Worm (Caenorhabditis elegans) whole organism, young adult: ENCODE results near the gene micu-1.

ENCODE experiments used
- B0035.1 ChIP-seq: sonication (generic microtip); optimal IDR thresholded peaks from 2 replicates; lab custom pipeline; 2016; ENCODE audit warnings: missing genetic modification characterization, mild to moderate bottlenecking, missing compliant biosample characterization, missing genotype, missing genetic modification reagents
- F10E7.11 ChIP-seq: sonication (generic microtip); optimal IDR thresholded peaks from 2 replicates; lab custom pipeline; 2017; ENCODE audit warnings: mild to moderate bottlenecking, missing genetic modification characterization, moderate library complexity, missing compliant biosample characterization
- F37B4.10 ChIP-seq: fragments of 200-800 bp; sonication (Bioruptor generic); IDR thresholded peaks from 2 replicates; pipeline ENCODE4 v1.3.6; 2022; ENCODE audit warnings: missing genetic modification characterization, missing compliant biosample characterization
- F39B2.1 ChIP-seq: fragments of 200-800 bp; sonication (Bioruptor generic); IDR thresholded peaks from 2 replicates; pipeline ENCODE4 v1.3.6; 2022; ENCODE audit warnings: missing genetic modification reagents, missing genetic modification characterization, missing compliant biosample characterization
- F49E8.2 ChIP-seq: sonication (generic microtip); optimal IDR thresholded peaks from 3 replicates; lab custom pipeline; 2017; ENCODE audit warnings: missing genetic modification characterization, mild to moderate bottlenecking, missing compliant biosample characterization, antibody characterized with exemption, moderate library complexity; ENCODE audit not compliant: insufficient read depth
- F55B11.4 ChIP-seq: sonication (generic microtip); optimal IDR thresholded peaks from 2 replicates; lab custom pipeline; 2016; ENCODE audit warnings: missing compliant biosample characterization, missing genetic modification characterization, borderline replicate concordance; ENCODE audit not compliant: insufficient read depth
- F57A8.1 ChIP-seq: fragments of 200-800 bp; sonication (Bioruptor generic); optimal IDR thresholded peaks from 2 replicates; lab custom pipeline; 2018; ENCODE audit warnings: mild to moderate bottlenecking, missing genetic modification characterization, moderate library complexity, missing compliant biosample characterization
- K11D2.4 ChIP-seq: fragments of 200-800 bp; sonication (Bioruptor generic); IDR thresholded peaks from 2 replicates; pipeline ENCODE4 v1.3.6; 2022; ENCODE audit warnings: missing genetic modification reagents, missing genetic modification characterization, missing compliant biosample characterization
- Y53G8AR.9 ChIP-seq: fragments of 200-800 bp; sonication (Bioruptor generic); conservative IDR thresholded peaks from 2 replicates; pipeline ENCODE4 v1.3.6; 2022; ENCODE audit warnings: missing genetic modification reagents, missing genetic modification characterization, missing compliant biosample characterization
- Y56A3A.18 ChIP-seq: fragments of 200-800 bp; sonication (Bioruptor generic); IDR thresholded peaks from 2 replicates; pipeline ENCODE4 v1.3.6; 2022; ENCODE audit warnings: missing genetic modification reagents, missing genetic modification characterization, missing compliant biosample characterization
- ZK185.1 ChIP-seq: sonication (generic microtip); optimal IDR thresholded peaks from 2 replicates; lab custom pipeline; 2016; ENCODE audit warnings: mild to moderate bottlenecking, missing genetic modification characterization, missing compliant biosample characterization; ENCODE audit not compliant: poor library complexity, severe bottlenecking
- attf-3 ChIP-seq: fragments of 200-800 bp; sonication (Bioruptor generic); conservative IDR thresholded peaks from 2 replicates; pipeline ENCODE4 v1.3.6; 2022; ENCODE audit warnings: missing genetic modification reagents, missing genetic modification characterization, missing compliant biosample characterization
- cebp-1 ChIP-seq, 2 experiments: fragments of 200-800 bp in 1 of 2; sonication (Bioruptor generic) in 1 of 2; sonication (generic microtip) in 1 of 2; IDR thresholded peaks in 1 of 2; optimal IDR thresholded peaks in 1 of 2; 2 replicates each; pipeline versions ENCODE4 v1.3.6 to Lab custom; 2017 to 2022; ENCODE audit warnings: missing compliant biosample characterization in 2 of 2, missing genetic modification characterization in 2 of 2, mild to moderate bottlenecking in 1 of 2, missing genetic modification reagents in 1 of 2, moderate library complexity in 1 of 2
- cebp-2 ChIP-seq: fragments of 200-800 bp; sonication (Bioruptor generic); IDR thresholded peaks from 2 replicates; pipeline ENCODE4 v1.3.6; 2022; ENCODE audit warnings: missing genetic modification characterization, missing compliant biosample characterization
- ceh-79 ChIP-seq: sonication (generic microtip); optimal IDR thresholded peaks from 2 replicates; lab custom pipeline; 2017; ENCODE audit warnings: mild to moderate bottlenecking, missing genetic modification characterization, missing compliant biosample characterization
- ceh-91 ChIP-seq: fragments of 200-800 bp; sonication (Bioruptor generic); IDR thresholded peaks from 2 replicates; pipeline ENCODE4 v1.3.6; 2022; ENCODE audit warnings: missing genetic modification reagents, missing genetic modification characterization, missing compliant biosample characterization
- dpff-1 ChIP-seq: sonication (generic microtip); optimal IDR thresholded peaks from 2 replicates; lab custom pipeline; 2017; ENCODE audit warnings: mild to moderate bottlenecking, missing genetic modification characterization, missing compliant biosample characterization
- egl-18 ChIP-seq: fragments of 200-800 bp; sonication (Bioruptor generic); IDR thresholded peaks from 2 replicates; pipeline ENCODE4 v1.3.6; 2022; ENCODE audit warnings: missing genetic modification reagents, missing genetic modification characterization, missing compliant biosample characterization
- ekl-4 ChIP-seq: fragments of 200-800 bp; sonication (Bioruptor generic); IDR thresholded peaks from 2 replicates; pipeline ENCODE4 v1.3.6; 2022; ENCODE audit warnings: missing genetic modification reagents, missing genetic modification characterization, missing compliant biosample characterization
- him-1 ChIP-seq: sonication (generic microtip); optimal IDR thresholded peaks from 2 replicates; lab custom pipeline; 2016; ENCODE audit warnings: missing genotype, missing genetic modification reagents, missing genetic modification characterization, missing compliant biosample characterization
- hrde-1 ChIP-seq: sonication (generic microtip); optimal IDR thresholded peaks from 2 replicates; lab custom pipeline; 2016; ENCODE audit warnings: missing genetic modification characterization, mild to moderate bottlenecking, missing compliant biosample characterization, moderate library complexity, missing genotype, missing genetic modification reagents, borderline replicate concordance
- lag-1 ChIP-seq: fragments of 200-800 bp; sonication (Bioruptor generic); IDR thresholded peaks from 2 replicates; pipeline ENCODE4 v1.3.6; 2022; ENCODE audit warnings: missing genetic modification reagents, missing genetic modification characterization, missing compliant biosample characterization
- let-607 ChIP-seq, 2 experiments: fragments of 200-800 bp in 1 of 2; sonication (Bioruptor generic) in 1 of 2; sonication (generic microtip) in 1 of 2; optimal IDR thresholded peaks; 2 replicates each; lab custom pipeline; 2016 to 2018; ENCODE audit warnings: mild to moderate bottlenecking in 2 of 2, missing compliant biosample characterization in 2 of 2, missing genetic modification characterization in 2 of 2, moderate library complexity in 2 of 2, missing genotype in 1 of 2
- lin-26 ChIP-seq: fragments of 200-800 bp; sonication (Bioruptor generic); IDR thresholded peaks from 2 replicates; pipeline ENCODE4 v1.3.6; 2022; ENCODE audit warnings: missing genetic modification reagents, missing genetic modification characterization, missing compliant biosample characterization
- lin-35 ChIP-seq, 3 experiments: fragments of 150-350 bp in 2 of 3; sonication (generic microtip) in 1 of 3; optimal IDR thresholded peaks; 2 replicates each; lab custom pipeline; 2014 to 2018; ENCODE audit warnings: missing biosample characterization in 3 of 3, missing genetic modification characterization in 3 of 3, missing genetic modification reagents in 3 of 3
- lir-1 ChIP-seq: fragments of 200-800 bp; sonication (Bioruptor generic); conservative IDR thresholded peaks from 2 replicates; pipeline ENCODE4 v1.3.6; 2022; ENCODE audit warnings: missing genetic modification reagents, missing genetic modification characterization, missing compliant biosample characterization
- mel-28 ChIP-seq: sonication (generic microtip); optimal IDR thresholded peaks from 2 replicates; lab custom pipeline; 2016; ENCODE audit warnings: borderline replicate concordance, mild to moderate bottlenecking, missing genetic modification characterization, missing compliant biosample characterization
- nfya-2 ChIP-seq: fragments of 200-800 bp; sonication (Bioruptor generic); IDR thresholded peaks from 2 replicates; pipeline ENCODE4 v1.3.6; 2022; ENCODE audit warnings: missing genetic modification reagents, missing genetic modification characterization, missing compliant biosample characterization
- nfyb-1 ChIP-seq: fragments of 200-800 bp; sonication (Bioruptor generic); IDR thresholded peaks from 2 replicates; pipeline ENCODE4 v1.3.6; 2022; ENCODE audit warnings: missing genetic modification reagents, missing genetic modification characterization, missing compliant biosample characterization
- pbrm-1 ChIP-seq: fragments of 200-800 bp; sonication (Bioruptor generic); IDR thresholded peaks from 2 replicates; pipeline ENCODE4 v1.3.6; 2022; ENCODE audit warnings: missing genetic modification reagents, missing genetic modification characterization, missing compliant biosample characterization
- pha-4 ChIP-seq: fragments of 150-350 bp; sonication (generic microtip); optimal IDR thresholded peaks from 2 replicates; lab custom pipeline; 2014; ENCODE audit warnings: missing biosample characterization, missing genetic modification reagents, missing genetic modification characterization
- repo-1 ChIP-seq: sonication (generic microtip); optimal IDR thresholded peaks from 2 replicates; lab custom pipeline; 2017; ENCODE audit warnings: mild to moderate bottlenecking, missing genetic modification characterization, missing compliant biosample characterization
- sdz-38 ChIP-seq: sonication (generic microtip); optimal IDR thresholded peaks from 2 replicates; lab custom pipeline; 2016; ENCODE audit warnings: missing genotype, missing genetic modification characterization, missing compliant biosample characterization
- snpc-1.3 ChIP-seq: sonication (generic microtip); optimal IDR thresholded peaks from 2 replicates; lab custom pipeline; 2017; ENCODE audit warnings: missing genetic modification characterization, mild to moderate bottlenecking, missing compliant biosample characterization, antibody characterized with exemption, moderate library complexity, missing genotype, missing genetic modification reagents; ENCODE audit not compliant: insufficient read depth
- snpc-4 ChIP-seq, 5 experiments: fragments of 150-350 bp in 1 of 5; sonication (generic microtip) in 4 of 5; optimal IDR thresholded peaks; 2 replicates each; lab custom pipeline; 2014 to 2018; ENCODE audit warnings: missing genetic modification characterization in 5 of 5, missing biosample characterization in 3 of 5, antibody characterized with exemption in 2 of 5, mild to moderate bottlenecking in 2 of 5, missing compliant biosample characterization in 2 of 5, missing genotype in 2 of 5, moderate library complexity in 2 of 5, missing genetic modification reagents in 1 of 5
- tbx-9 ChIP-seq: sonication (generic microtip); optimal IDR thresholded peaks from 2 replicates; lab custom pipeline; 2016; ENCODE audit warnings: borderline replicate concordance, missing genetic modification characterization, inconsistent platforms, missing compliant biosample characterization
- tlf-1 ChIP-seq: fragments of 200-800 bp; sonication (Bioruptor generic); optimal IDR thresholded peaks from 2 replicates; lab custom pipeline; 2018; ENCODE audit warnings: mild to moderate bottlenecking, missing genetic modification characterization, missing compliant biosample characterization
- ztf-22 ChIP-seq: fragments of 200-800 bp; sonication (Bioruptor generic); optimal IDR thresholded peaks from 2 replicates; lab custom pipeline; 2018; ENCODE audit warnings: mild to moderate bottlenecking, missing genetic modification characterization, moderate library complexity, missing compliant biosample characterization
- ztf-25 ChIP-seq: fragments of 200-800 bp; sonication (Bioruptor generic); IDR thresholded peaks from 2 replicates; pipeline ENCODE4 v1.3.6; 2022; ENCODE audit warnings: missing genetic modification reagents, missing genetic modification characterization, missing compliant biosample characterization
- ztf-28 ChIP-seq: fragments of 200-800 bp; sonication (Bioruptor generic); IDR thresholded peaks from 2 replicates; pipeline ENCODE4 v1.3.6; 2022; ENCODE audit warnings: missing genetic modification reagents, missing genetic modification characterization, missing compliant biosample characterization

micu-1 gene

ce11 chrIV:13297746-13298145 is at the start of gene micu-1, which contains the start of gene Y67H2A.2 (continued):
- TF ChIP-seq hrde-1 (tag; lab: Kevin White, UChicago) (no peak), dpff-1 (no peak), lag-1 (GFP tag; lab: Robert Waterston, UW) (no peak), ztf-25 (GFP tag; lab: Robert Waterston, UW) (no peak), F57A8.1 (GFP tag; lab: Kevin White, UChicago) (no peak), nfya-2 (no peak), ceh-91 (GFP tag; lab: Robert Waterston, UW) (no peak), repo-1 (tag; lab: Kevin White, UChicago) (no peak), him-1 (no peak), sdz-38 (tag; lab: Kevin White, UChicago) (no peak), egl-18 (no peak), snpc-4 (GFP tag; optimal IDR thresholded peaks at IDR 0.05; lab: Kevin White, UChicago) (no peak), snpc-4 (tag; optimal IDR thresholded peaks at IDR 0.05; lab: Kevin White, UChicago) (peak in 2 of 4 experiments; percentile 30 to 59), lin-35 (GFP tag; optimal IDR thresholded peaks at IDR 0.05; lab: Kevin White, UChicago) (peak in 1 of 3 experiments; percentile 34), ztf-22 (GFP tag; lab: Kevin White, UChicago) (no peak), ekl-4 (GFP tag; lab: Robert Waterston, UW) (no peak), lir-1 (GFP tag; lab: Robert Waterston, UW) (no peak), ceh-79 (no peak), F49E8.2 (tag; lab: Kevin White, UChicago) (no peak), snpc-1.3 (tag; lab: Kevin White, UChicago) (no peak), cebp-1 (GFP tag; IDR thresholded peaks at IDR 0.05; lab: Robert Waterston, UW) (no peak), cebp-1 (tag; optimal IDR thresholded peaks at IDR 0.05; lab: Kevin White, UChicago) (peak; percentile 51), B0035.1 (tag; lab: Kevin White, UChicago) (no peak), F10E7.11 (tag; lab: Kevin White, UChicago) (no peak), mel-28 (tag; lab: Kevin White, UChicago) (no peak), nfyb-1 (GFP tag; lab: Robert Waterston, UW) (peak; percentile 29; the same call in 1 of the 2 replicates), F55B11.4 (no peak), tlf-1 (no peak)

- TF ChIP-seq F37B4.10 (GFP tag; lab: Robert Waterston, UW) = 0 out of 2 replicates have a peak, but pooled peaks have one; percentile 43
- no peak for TF ChIP-seq let-607 (tag; optimal IDR thresholded peaks at IDR 0.05; lab: Kevin White, UChicago)
- TF ChIP-seq pbrm-1 (GFP tag; lab: Robert Waterston, UW) = no peak
- TF ChIP-seq tbx-9 (tag; lab: Kevin White, UChicago) = no peak
- TF ChIP-seq Y56A3A.18 = 0 out of 2 replicates have a peak, but pooled peaks have one; percentile 11
- peak; percentile 63; the same call in 1 of the 2 replicates for TF ChIP-seq Y53G8AR.9 (GFP tag; lab: Robert Waterston, UW)
- 0 out of 2 replicates have a peak, but pooled peaks have one; percentile 63 for TF ChIP-seq cebp-2
- TF ChIP-seq cebp-1 (GFP tag; IDR thresholded peaks at IDR 0.05; lab: Robert Waterston, UW) = peak; percentile 70
- TF ChIP-seq cebp-1 (tag; optimal IDR thresholded peaks at IDR 0.05; lab: Kevin White, UChicago) = peak; percentile 45
- TF ChIP-seq repo-1 (tag; lab: Kevin White, UChicago) = peak; percentile 11
Observed at ce11 chrIV:13250243-13250642, 47.5 kb upstream of the micu-1 start.

ce11 chrIV:13252211-13252610 is 45.5 kb upstream of the micu-1 start, which contains the start of gene ttr-51:
ttr-51 (minus strand) TSS chrIV:13252311.
- TF ChIP-seq cebp-2 = no peak
- no peak for TF ChIP-seq him-1
- no peak for TF ChIP-seq ZK185.1 (tag; lab: Kevin White, UChicago)
- no peak for TF ChIP-seq ztf-28 (GFP tag; lab: Robert Waterston, UW)
- TF ChIP-seq lin-26 (GFP tag; lab: Robert Waterston, UW) = no peak
- no peak for TF ChIP-seq F39B2.1 (GFP tag; lab: Robert Waterston, UW)
- TF ChIP-seq repo-1 (tag; lab: Kevin White, UChicago) = no peak
- no peak for TF ChIP-seq pha-4 (tag; lab: Kevin White, UChicago)
- no peak for TF ChIP-seq K11D2.4 (GFP tag; lab: Robert Waterston, UW)
- no peak for TF ChIP-seq attf-3 (GFP tag; lab: Robert Waterston, UW)
